Worm (Caenorhabditis elegans) whole organism, L2 larva: ENCODE measurements around the gene F45D3.3.

Experiments used
- C34F6.9 ChIP-seq: fragments of 150-350 bp; optimal IDR thresholded peaks from 2 replicates; lab custom pipeline; 2014; ENCODE audit warnings: missing biosample characterization, missing genetic modification characterization
- F13H6.1 ChIP-seq: sonication (generic microtip); optimal IDR thresholded peaks from 2 replicates; lab custom pipeline; 2016; ENCODE audit warnings: missing genetic modification characterization, missing compliant biosample characterization
- R02D3.7 ChIP-seq: fragments of 150-350 bp; optimal IDR thresholded peaks from 2 replicates; lab custom pipeline; 2014; ENCODE audit warnings: missing biosample characterization, missing genetic modification characterization
- Y55F3AM.14 ChIP-seq: fragments of 200-800 bp; sonication (Bioruptor generic); optimal IDR thresholded peaks from 2 replicates; lab custom pipeline; 2018; ENCODE audit warnings: mild to moderate bottlenecking, missing genetic modification characterization, missing compliant biosample characterization
- ZK546.5 ChIP-seq: sonication (generic microtip); optimal IDR thresholded peaks from 2 replicates; lab custom pipeline; 2017; ENCODE audit warnings: missing biosample characterization, missing genetic modification characterization
- alr-1 ChIP-seq: fragments of 150-350 bp; optimal IDR thresholded peaks from 2 replicates; lab custom pipeline; 2014; ENCODE audit warnings: missing biosample characterization, missing genetic modification characterization
- aly-2 ChIP-seq: fragments of 150-350 bp; optimal IDR thresholded peaks from 2 replicates; lab custom pipeline; 2014; ENCODE audit warnings: missing biosample characterization, missing genetic modification characterization
- ama-1 ChIP-seq: fragments of 150-350 bp; optimal IDR thresholded peaks from 2 replicates; lab custom pipeline; 2018; ENCODE audit warnings: inconsistent platforms
- blmp-1 ChIP-seq: sonication (generic microtip); optimal IDR thresholded peaks from 2 replicates; lab custom pipeline; 2017; ENCODE audit warnings: missing genetic modification characterization, mild to moderate bottlenecking, missing compliant biosample characterization, antibody characterized with exemption, moderate library complexity; ENCODE audit not compliant: insufficient read depth
- ceh-16 ChIP-seq: fragments of 150-350 bp; optimal IDR thresholded peaks from 2 replicates; lab custom pipeline; 2014; ENCODE audit warnings: missing biosample characterization, missing genetic modification characterization
- ceh-82 ChIP-seq: fragments of 150-350 bp; optimal IDR thresholded peaks from 2 replicates; lab custom pipeline; 2014; ENCODE audit warnings: missing biosample characterization, missing genetic modification characterization
- crh-2 ChIP-seq: sonication (generic microtip); optimal IDR thresholded peaks from 2 replicates; lab custom pipeline; 2017; ENCODE audit warnings: missing biosample characterization, missing genetic modification characterization
- dmd-4 ChIP-seq: sonication (generic microtip); optimal IDR thresholded peaks from 2 replicates; lab custom pipeline; 2017; ENCODE audit warnings: missing biosample characterization, missing genetic modification characterization
- egl-27 ChIP-seq: sonication (generic microtip); optimal IDR thresholded peaks from 3 replicates; lab custom pipeline; 2017; ENCODE audit warnings: missing biosample characterization, missing genetic modification reagents, missing genetic modification characterization
- elt-1 ChIP-seq: fragments of 150-350 bp; optimal IDR thresholded peaks from 2 replicates; lab custom pipeline; 2014; ENCODE audit warnings: missing biosample characterization, missing genetic modification characterization
- elt-3 ChIP-seq: sonication (generic microtip); optimal IDR thresholded peaks from 2 replicates; lab custom pipeline; 2017; ENCODE audit warnings: missing biosample characterization, missing genetic modification characterization
- fos-1 ChIP-seq: fragments of 150-350 bp; optimal IDR thresholded peaks from 2 replicates; lab custom pipeline; 2014; ENCODE audit warnings: missing biosample characterization, missing genetic modification characterization
- gmeb-1 ChIP-seq: fragments of 150-350 bp; optimal IDR thresholded peaks from 2 replicates; lab custom pipeline; 2014; ENCODE audit warnings: missing biosample characterization, missing genetic modification characterization
- lin-11 ChIP-seq: fragments of 150-350 bp; sonication (generic microtip); optimal IDR thresholded peaks from 2 replicates; lab custom pipeline; 2014; ENCODE audit warnings: missing biosample characterization, missing genetic modification characterization, inconsistent platforms, mixed read lengths
- lin-39 ChIP-seq: fragments of 150-350 bp; optimal IDR thresholded peaks from 2 replicates; lab custom pipeline; 2014; ENCODE audit warnings: missing biosample characterization, missing genetic modification reagents, missing genetic modification characterization
- lsy-2 ChIP-seq, 2 experiments: fragments of 150-350 bp in 1 of 2; sonication (generic microtip) in 1 of 2; optimal IDR thresholded peaks; 2 replicates each; lab custom pipeline; 2014 to 2017; ENCODE audit warnings: missing biosample characterization in 2 of 2, missing genetic modification characterization in 2 of 2
- mab-5 ChIP-seq: fragments of 150-350 bp; optimal IDR thresholded peaks from 2 replicates; lab custom pipeline; 2014; ENCODE audit warnings: missing biosample characterization, missing genetic modification characterization
- mbf-1 ChIP-seq: sonication (generic microtip); optimal IDR thresholded peaks from 2 replicates; lab custom pipeline; 2017; ENCODE audit warnings: missing biosample characterization, missing genetic modification characterization
- mdl-1 ChIP-seq, 2 experiments: fragments of 150-350 bp in 1 of 2; sonication (generic microtip) in 1 of 2; optimal IDR thresholded peaks; 2 replicates each; lab custom pipeline; 2017; ENCODE audit warnings: missing biosample characterization in 2 of 2, missing genetic modification characterization in 2 of 2
- nhr-10 ChIP-seq: sonication (generic microtip); optimal IDR thresholded peaks from 2 replicates; lab custom pipeline; 2017; ENCODE audit warnings: missing biosample characterization, missing genetic modification characterization
- nhr-11 ChIP-seq: fragments of 150-350 bp; optimal IDR thresholded peaks from 2 replicates; lab custom pipeline; 2014; ENCODE audit warnings: missing biosample characterization, missing genetic modification characterization
- nhr-12 ChIP-seq: fragments of 150-350 bp; optimal IDR thresholded peaks from 2 replicates; lab custom pipeline; 2014; ENCODE audit warnings: missing biosample characterization, missing genetic modification characterization
- nhr-129 ChIP-seq: fragments of 150-350 bp; optimal IDR thresholded peaks from 2 replicates; lab custom pipeline; 2014; ENCODE audit warnings: missing biosample characterization, missing genetic modification characterization
- nhr-21 ChIP-seq: fragments of 150-350 bp; optimal IDR thresholded peaks from 2 replicates; lab custom pipeline; 2014; ENCODE audit warnings: missing biosample characterization, missing genetic modification characterization
- nhr-23 ChIP-seq: fragments of 150-350 bp; optimal IDR thresholded peaks from 2 replicates; lab custom pipeline; 2014; ENCODE audit warnings: missing biosample characterization, missing genetic modification reagents, missing genetic modification characterization
- nhr-237 ChIP-seq: fragments of 150-350 bp; optimal IDR thresholded peaks from 2 replicates; lab custom pipeline; 2014; ENCODE audit warnings: missing biosample characterization, missing genetic modification characterization
- nhr-25 ChIP-seq: fragments of 150-350 bp; sonication (generic microtip); optimal IDR thresholded peaks from 3 replicates; lab custom pipeline; 2014; ENCODE audit warnings: missing biosample characterization, missing genetic modification characterization
- nhr-6 ChIP-seq: fragments of 150-350 bp; optimal IDR thresholded peaks from 2 replicates; lab custom pipeline; 2014; ENCODE audit warnings: missing biosample characterization, missing genetic modification characterization
- nhr-77 ChIP-seq: fragments of 150-350 bp; optimal IDR thresholded peaks from 2 replicates; lab custom pipeline; 2014; ENCODE audit warnings: missing biosample characterization, missing genetic modification characterization
- peb-1 ChIP-seq: fragments of 150-350 bp; optimal IDR thresholded peaks from 2 replicates; lab custom pipeline; 2014; ENCODE audit warnings: missing biosample characterization, missing genetic modification characterization
- sem-4 ChIP-seq: fragments of 150-350 bp; optimal IDR thresholded peaks from 2 replicates; lab custom pipeline; 2014; ENCODE audit warnings: missing biosample characterization, missing genetic modification reagents, missing genetic modification characterization
- skn-1 ChIP-seq: sonication (generic microtip); optimal IDR thresholded peaks from 2 replicates; lab custom pipeline; 2017; ENCODE audit warnings: missing biosample characterization, missing genetic modification characterization
- sma-3 ChIP-seq: sonication (generic microtip); optimal IDR thresholded peaks from 2 replicates; lab custom pipeline; 2016; ENCODE audit warnings: missing genetic modification reagents, missing genetic modification characterization, missing compliant biosample characterization
- sma-9 ChIP-seq, 2 experiments: fragments of 150-350 bp in 1 of 2; sonication (generic microtip) in 1 of 2; optimal IDR thresholded peaks; 2 replicates each; lab custom pipeline; 2014 to 2016; ENCODE audit warnings: missing genetic modification characterization in 2 of 2, mild to moderate bottlenecking in 1 of 2, missing biosample characterization in 1 of 2, missing compliant biosample characterization in 1 of 2, missing genetic modification reagents in 1 of 2, moderate library complexity in 1 of 2
- snpc-4 ChIP-seq: fragments of 150-350 bp; optimal IDR thresholded peaks from 2 replicates; lab custom pipeline; 2014; ENCODE audit warnings: missing biosample characterization, missing genetic modification characterization
- unc-39 ChIP-seq: fragments of 150-350 bp; optimal IDR thresholded peaks from 2 replicates; lab custom pipeline; 2014; ENCODE audit warnings: missing biosample characterization, missing genetic modification characterization
- unc-55 ChIP-seq: fragments of 150-350 bp; sonication (generic microtip); optimal IDR thresholded peaks from 3 replicates; lab custom pipeline; 2014; ENCODE audit warnings: missing biosample characterization, missing genetic modification reagents, missing genetic modification characterization
- unc-62 ChIP-seq: fragments of 150-350 bp; optimal IDR thresholded peaks from 2 replicates; lab custom pipeline; 2014; ENCODE audit warnings: missing biosample characterization, missing genetic modification reagents, missing genetic modification characterization
- zag-1 ChIP-seq: fragments of 150-350 bp; optimal IDR thresholded peaks from 2 replicates; lab custom pipeline; 2014; ENCODE audit warnings: missing biosample characterization, missing genetic modification characterization
- ztf-1 ChIP-seq: fragments of 200-800 bp; sonication (Bioruptor generic); conservative IDR thresholded peaks from 2 replicates; pipeline ENCODE4 v1.3.6; 2022; ENCODE audit warnings: missing genetic modification characterization, missing compliant biosample characterization
- ztf-11 ChIP-seq: sonication (generic microtip); optimal IDR thresholded peaks from 2 replicates; lab custom pipeline; 2017; ENCODE audit warnings: missing biosample characterization, missing genetic modification characterization
- ztf-4 ChIP-seq: fragments of 150-350 bp; optimal IDR thresholded peaks from 2 replicates; lab custom pipeline; 2014; ENCODE audit warnings: missing biosample characterization, missing genetic modification characterization

The F45D3.3 gene

DNA sequence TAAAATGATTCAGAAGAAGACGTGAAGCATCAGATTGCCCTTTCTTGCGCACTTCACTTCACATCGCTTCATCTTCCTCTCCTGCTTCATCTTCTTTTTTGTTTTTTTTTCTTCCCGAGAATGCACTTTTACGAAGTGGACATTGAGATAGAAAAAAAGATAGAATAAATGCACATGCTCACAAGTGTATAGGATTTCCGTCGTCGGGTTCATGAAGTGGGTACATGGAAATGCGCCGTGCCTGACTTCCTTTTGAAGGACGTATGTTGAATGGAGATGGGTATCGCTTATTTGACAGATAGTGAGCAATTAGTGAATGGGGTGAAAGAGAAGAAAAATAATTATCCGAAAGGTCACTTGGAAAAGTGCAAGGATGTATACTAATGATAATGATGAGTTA is 20.1 kb downstream of the F45D3.3 start:
- TF ChIP-seq unc-62 (GFP tag; lab: Kevin White, UChicago): no peak
- TF ChIP-seq elt-1 (tag; lab: Kevin White, UChicago): no peak
- no peak for TF ChIP-seq ceh-82 (tag; lab: Kevin White, UChicago)
- no peak for TF ChIP-seq R02D3.7 (tag; lab: Kevin White, UChicago)
- TF ChIP-seq lin-11: no peak
- no peak for TF ChIP-seq nhr-11 (tag; lab: Kevin White, UChicago)
- peak; percentile 53 for TF ChIP-seq crh-2 (tag; lab: Kevin White, UChicago)
- TF ChIP-seq ZK546.5: no peak
- peak; percentile 16 for TF ChIP-seq unc-55
- TF ChIP-seq ztf-1 (GFP tag; lab: Robert Waterston, UW): no peak
- TF ChIP-seq unc-39: no peak
- no peak for TF ChIP-seq dmd-4
- TF ChIP-seq nhr-77 (tag; lab: Kevin White, UChicago): no peak
- no peak for TF ChIP-seq sma-3 (GFP tag; lab: Kevin White, UChicago)
- TF ChIP-seq zag-1: peak; percentile 30
- TF ChIP-seq ceh-16 (tag; lab: Kevin White, UChicago): peak; percentile 60
- TF ChIP-seq snpc-4 (tag; lab: Kevin White, UChicago): no peak
- TF ChIP-seq F13H6.1 (tag; lab: Kevin White, UChicago): peak; percentile 49
- no peak for TF ChIP-seq nhr-25 (tag; lab: Kevin White, UChicago)
- TF ChIP-seq mab-5 (tag; lab: Kevin White, UChicago): no peak
- TF ChIP-seq lsy-2 (tag; optimal IDR thresholded peaks at IDR 0.05; lab: Kevin White, UChicago): peak in 1 of 2 experiments; percentile 32
- TF ChIP-seq sma-9 (GFP tag; optimal IDR thresholded peaks at IDR 0.05; lab: Kevin White, UChicago): peak; percentile 24
- TF ChIP-seq sma-9 (tag; optimal IDR thresholded peaks at IDR 0.05; lab: Kevin White, UChicago): no peak
- TF ChIP-seq sem-4: peak; percentile 48
- peak; percentile 67 for TF ChIP-seq Y55F3AM.14
- no peak for TF ChIP-seq fos-1 (tag; lab: Kevin White, UChicago)
- TF ChIP-seq C34F6.9 (tag; lab: Kevin White, UChicago): peak; percentile 44
- no peak for TF ChIP-seq ztf-4
- no peak for TF ChIP-seq nhr-6 (tag; lab: Kevin White, UChicago)
- TF ChIP-seq nhr-129 (tag; lab: Kevin White, UChicago): no peak
- no peak for TF ChIP-seq mdl-1 (tag; optimal IDR thresholded peaks at IDR 0.05; lab: Kevin White, UChicago)
- TF ChIP-seq egl-27 (tag; lab: Kevin White, UChicago): peak; percentile 41
- TF ChIP-seq blmp-1 (tag; lab: Kevin White, UChicago): no peak
- no peak for TF ChIP-seq nhr-23 (tag; lab: Kevin White, UChicago)
- TF ChIP-seq alr-1: no peak
- no peak for TF ChIP-seq ama-1 (lab: Kevin White, UChicago)
- TF ChIP-seq gmeb-1 (tag; lab: Kevin White, UChicago): no peak

- TF ChIP-seq aly-2 (tag; lab: Kevin White, UChicago) (no peak), ceh-16 (tag; lab: Kevin White, UChicago) (no peak), fos-1 (tag; lab: Kevin White, UChicago) (peak; percentile 93), peb-1 (tag; lab: Kevin White, UChicago) (peak; percentile 25), nhr-12 (no peak), snpc-4 (tag; lab: Kevin White, UChicago) (no peak), mbf-1 (tag; lab: Kevin White, UChicago) (no peak), elt-3 (tag; lab: Kevin White, UChicago) (no peak), nhr-237 (tag; lab: Kevin White, UChicago) (no peak), zag-1 (peak; percentile 74), crh-2 (tag; lab: Kevin White, UChicago) (peak; percentile 78), skn-1 (tag; lab: Kevin White, UChicago) (no peak), unc-55 (no peak), nhr-23 (tag; lab: Kevin White, UChicago) (no peak), ztf-1 (GFP tag; lab: Robert Waterston, UW) (no peak), lsy-2 (tag; optimal IDR thresholded peaks at IDR 0.05; lab: Kevin White, UChicago) (peak in 1 of 2 experiments; percentile 76), blmp-1 (tag; lab: Kevin White, UChicago) (peak; percentile 62), ztf-11 (tag; lab: Kevin White, UChicago) (no peak), unc-39 (no peak), C34F6.9 (tag; lab: Kevin White, UChicago) (peak; percentile 77), lin-11 (no peak), nhr-21 (peak; percentile 55), nhr-129 (tag; lab: Kevin White, UChicago) (peak; percentile 77), lin-39 (tag; lab: Kevin White, UChicago) (no peak), mdl-1 (tag; optimal IDR thresholded peaks at IDR 0.05; lab: Kevin White, UChicago) (peak; percentile 2 to 63), dmd-4 (no peak), ama-1 (lab: Kevin White, UChicago) (no peak), R02D3.7 (tag; lab: Kevin White, UChicago) (no peak), ztf-4 (no peak), ZK546.5 (no peak), egl-27 (tag; lab: Kevin White, UChicago) (peak; percentile 83), nhr-77 (tag; lab: Kevin White, UChicago) (no peak), Y55F3AM.14 (peak; percentile 64), mab-5 (tag; lab: Kevin White, UChicago) (no peak), alr-1 (no peak), nhr-25 (tag; lab: Kevin White, UChicago) (peak; percentile 65), nhr-10 (no peak), elt-1 (tag; lab: Kevin White, UChicago) (no peak), gmeb-1 (tag; lab: Kevin White, UChicago) (no peak), sem-4 (peak; percentile 63), sma-9 (GFP tag; optimal IDR thresholded peaks at IDR 0.05; lab: Kevin White, UChicago) (peak; percentile 96), sma-9 (tag; optimal IDR thresholded peaks at IDR 0.05; lab: Kevin White, UChicago) (no peak), F13H6.1 (tag; lab: Kevin White, UChicago) (peak; percentile 81)
These were observed 21.3 kb downstream of the F45D3.3 start for ce11 chrV:12528919-12529318.
